1 worm cellular context compared by ENCODE assay signal in the genomic region with DNA sequence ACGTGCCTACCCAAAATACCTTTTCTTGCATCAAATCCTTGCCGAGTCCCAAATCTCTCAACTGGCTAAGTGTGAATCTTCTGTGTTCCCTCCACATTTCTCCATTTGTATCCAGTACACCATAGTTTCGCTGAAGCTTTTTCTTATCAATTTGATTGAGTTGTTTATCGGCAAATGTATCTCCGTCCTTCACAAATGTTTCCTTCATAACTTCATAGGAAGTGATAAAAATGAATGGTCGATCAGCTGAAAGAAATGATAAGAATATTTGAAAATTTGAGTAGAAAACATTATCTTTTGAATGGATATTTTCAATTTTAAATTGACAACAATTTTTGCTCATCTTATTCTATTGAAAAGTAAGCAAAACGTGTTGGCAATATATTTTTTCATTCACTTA.
TF ChIP-seq lines count a peak whose summit lies in the region.

No protein-coding gene starts in this region.

TF ChIP-seq in whole organism, L1 larva, 84 proteins besides CTCF, POLR2A, EP300 and RAD21 (continued from another document):
- no peak for TF ChIP-seq pax-3 (tag; optimal IDR thresholded peaks at IDR 0.05; lab: Kevin White, UChicago)
TF ChIP-seq in whole organism, L1 larva: peak in this region for 2.
